Worm (Caenorhabditis elegans) whole organism, early embryonic: ENCODE results near the gene ttr-32.

Experiments
- B0310.2 ChIP-seq: sonication (generic microtip); optimal IDR thresholded peaks from 2 replicates; lab custom pipeline; 2016; ENCODE audit warnings: mild to moderate bottlenecking, missing genetic modification characterization, missing compliant biosample characterization
- F13C5.2 ChIP-seq: sonication (generic microtip); optimal IDR thresholded peaks from 2 replicates; lab custom pipeline; 2017; ENCODE audit warnings: mild to moderate bottlenecking, missing genetic modification characterization, inconsistent platforms, missing compliant biosample characterization
- aly-1 ChIP-seq: sonication (generic microtip); optimal IDR thresholded peaks from 2 replicates; lab custom pipeline; 2016; ENCODE audit warnings: missing genetic modification characterization, missing compliant biosample characterization
- ama-1 ChIP-seq: fragments of 150-350 bp; optimal IDR thresholded peaks from 2 replicates; lab custom pipeline; 2014
- ceh-13 ChIP-seq: fragments of 200-800 bp; sonication (Bioruptor generic); optimal IDR thresholded peaks from 2 replicates; lab custom pipeline; 2018; ENCODE audit warnings: mild to moderate bottlenecking, missing genetic modification characterization, missing compliant biosample characterization
- ceh-36 ChIP-seq: sonication (generic microtip); optimal IDR thresholded peaks from 2 replicates; lab custom pipeline; 2016; ENCODE audit warnings: missing genetic modification characterization, inconsistent platforms, missing compliant biosample characterization
- ets-7 ChIP-seq: sonication (generic microtip); optimal IDR thresholded peaks from 2 replicates; lab custom pipeline; 2016; ENCODE audit warnings: missing genotype, missing genetic modification characterization, missing compliant biosample characterization
- flt-1 ChIP-seq: fragments of 200-800 bp; sonication (Bioruptor generic); IDR thresholded peaks from 2 replicates; pipeline ENCODE4 v1.3.6; 2022; ENCODE audit warnings: missing genetic modification characterization, missing compliant biosample characterization
- hmbx-1 ChIP-seq: sonication (generic microtip); optimal IDR thresholded peaks from 2 replicates; lab custom pipeline; 2016; ENCODE audit warnings: mild to moderate bottlenecking, missing genetic modification characterization, missing compliant biosample characterization
- hmg-4 ChIP-seq: fragments of 200-800 bp; sonication (Bioruptor generic); optimal IDR thresholded peaks from 2 replicates; lab custom pipeline; 2018; ENCODE audit warnings: mild to moderate bottlenecking, missing genetic modification characterization, missing compliant biosample characterization
- hnd-1 ChIP-seq: sonication (generic microtip); optimal IDR thresholded peaks from 2 replicates; lab custom pipeline; 2016; ENCODE audit warnings: missing genetic modification characterization, missing compliant biosample characterization
- pes-1 ChIP-seq: fragments of 200-800 bp; sonication (Bioruptor generic); IDR thresholded peaks from 2 replicates; pipeline ENCODE4 v1.3.6; 2022; ENCODE audit warnings: missing genetic modification reagents, missing genetic modification characterization, missing compliant biosample characterization
- scrt-1 ChIP-seq: fragments of 200-800 bp; sonication (Bioruptor generic); IDR thresholded peaks from 2 replicates; pipeline ENCODE4 v1.3.6; 2022; ENCODE audit warnings: missing genetic modification characterization, missing compliant biosample characterization
- sea-1 ChIP-seq: fragments of 200-800 bp; sonication (Bioruptor generic); conservative IDR thresholded peaks from 2 replicates; pipeline ENCODE4 v1.3.6; 2022; ENCODE audit warnings: missing genetic modification characterization, missing compliant biosample characterization
- tbx-11 ChIP-seq: fragments of 200-800 bp; sonication (Bioruptor generic); IDR thresholded peaks from 2 replicates; pipeline ENCODE4 v1.3.6; 2022; ENCODE audit warnings: missing genetic modification characterization, missing compliant biosample characterization
- tbx-37 ChIP-seq: fragments of 200-800 bp; sonication (Bioruptor generic); conservative IDR thresholded peaks from 2 replicates; pipeline ENCODE4 v1.3.6; 2022; ENCODE audit warnings: missing genetic modification reagents, missing genetic modification characterization, missing compliant biosample characterization
- tra-4 ChIP-seq: sonication (generic microtip); optimal IDR thresholded peaks from 2 replicates; lab custom pipeline; 2017; ENCODE audit warnings: missing genetic modification characterization, missing compliant biosample characterization

The ttr-32 gene

ce11 chrIII:7531385-7531784, 34.8 kb upstream of the ttr-32 start:
- no peak for TF ChIP-seq tbx-37 (GFP tag; lab: Robert Waterston, UW)

- no peak for TF ChIP-seq tbx-37 (GFP tag; lab: Robert Waterston, UW)
- no peak for TF ChIP-seq hnd-1 (tag; lab: Kevin White, UChicago)
- no peak for TF ChIP-seq ceh-36 (tag; lab: Kevin White, UChicago)
- TF ChIP-seq hmbx-1 (tag; lab: Kevin White, UChicago) = no peak
- no peak for TF ChIP-seq tbx-11 (GFP tag; lab: Robert Waterston, UW)
- no peak for TF ChIP-seq hmg-4 (GFP tag; lab: Kevin White, UChicago)
Measured at ce11 chrIII:7533012-7533411, 33.2 kb upstream of the ttr-32 start.

- TF ChIP-seq flt-1 (GFP tag; lab: Robert Waterston, UW) (no peak), scrt-1 (GFP tag; lab: Robert Waterston, UW) (no peak), tra-4 (no peak), hnd-1 (tag; lab: Kevin White, UChicago) (no peak), aly-1 (tag; lab: Kevin White, UChicago) (no peak), hmbx-1 (tag; lab: Kevin White, UChicago) (no peak), sea-1 (GFP tag; lab: Robert Waterston, UW) (no peak), F13C5.2 (tag; lab: Kevin White, UChicago) (no peak), ets-7 (tag; lab: Kevin White, UChicago) (no peak), B0310.2 (tag; lab: Kevin White, UChicago) (no peak), ceh-36 (tag; lab: Kevin White, UChicago) (no peak), hmg-4 (GFP tag; lab: Kevin White, UChicago) (no peak), tbx-11 (GFP tag; lab: Robert Waterston, UW) (no peak), ama-1 (lab: Kevin White, UChicago) (no peak), tbx-37 (GFP tag; lab: Robert Waterston, UW) (no peak), ceh-13 (GFP tag; lab: Kevin White, UChicago) (no peak), pes-1 (GFP tag; lab: Robert Waterston, UW) (no peak)
Measured at ce11 chrIII:7534648-7535047, 31.6 kb upstream of the ttr-32 start.

DNA sequence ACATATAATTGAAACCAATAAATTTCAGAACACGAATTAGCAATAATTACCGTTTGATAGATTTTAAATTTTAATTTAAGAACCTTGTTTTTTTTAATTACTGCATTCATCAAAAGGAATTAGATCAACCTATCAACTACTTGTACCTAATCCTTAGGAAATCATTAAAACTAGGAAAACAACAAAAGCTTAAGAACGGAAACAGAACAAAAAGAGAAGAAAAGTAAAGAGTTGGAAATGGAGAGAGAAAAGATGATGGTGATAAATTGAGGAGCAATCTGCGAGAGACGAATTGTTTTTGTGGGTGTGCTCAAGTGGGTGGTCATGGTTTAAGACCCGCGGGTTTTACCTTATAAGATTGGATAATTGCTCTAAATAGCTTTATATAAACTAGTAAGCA, 30.9 kb upstream of the ttr-32 start:
- TF ChIP-seq ceh-36 (tag; lab: Kevin White, UChicago) (no peak), scrt-1 (GFP tag; lab: Robert Waterston, UW) (no peak), ama-1 (lab: Kevin White, UChicago) (no peak)

DNA sequence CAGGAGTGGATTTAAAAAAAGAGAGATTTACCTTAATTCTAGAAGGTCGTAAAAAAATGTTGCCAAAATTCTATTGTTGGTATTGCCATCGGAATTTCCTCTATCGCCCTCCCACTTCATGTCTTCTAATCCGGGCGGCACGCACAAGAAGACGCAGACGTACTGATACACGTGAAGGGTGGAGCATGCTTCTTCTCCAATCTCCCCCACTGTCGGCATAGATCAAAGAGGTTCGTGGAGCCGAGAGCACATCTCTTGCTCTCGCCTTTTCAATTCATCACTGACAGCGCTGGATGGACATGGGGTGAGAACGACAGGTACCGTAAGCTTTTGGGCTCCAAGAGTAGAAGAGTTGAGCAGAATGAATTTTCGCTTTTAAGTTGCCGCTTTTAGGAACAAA, 29.7 kb upstream of the ttr-32 start, which contains the start of gene lin-39:
lin-39 (minus strand) TSS at position 74 of the 400 bp plus-strand sequence.
- no peak for TF ChIP-seq hmg-4 (GFP tag; lab: Kevin White, UChicago)
- TF ChIP-seq aly-1 (tag; lab: Kevin White, UChicago) = no peak
- no peak for TF ChIP-seq flt-1 (GFP tag; lab: Robert Waterston, UW)
- no peak for TF ChIP-seq ceh-36 (tag; lab: Kevin White, UChicago)
- no peak for TF ChIP-seq scrt-1 (GFP tag; lab: Robert Waterston, UW)
- TF ChIP-seq hmbx-1 (tag; lab: Kevin White, UChicago) = no peak
- TF ChIP-seq tbx-37 (GFP tag; lab: Robert Waterston, UW) = no peak
- TF ChIP-seq ama-1 (lab: Kevin White, UChicago) = no peak
- TF ChIP-seq hnd-1 (tag; lab: Kevin White, UChicago) = no peak
- TF ChIP-seq F13C5.2 (tag; lab: Kevin White, UChicago) = no peak
- no peak for TF ChIP-seq sea-1 (GFP tag; lab: Robert Waterston, UW)
- no peak for TF ChIP-seq pes-1 (GFP tag; lab: Robert Waterston, UW)
- TF ChIP-seq tra-4 = no peak
- no peak for TF ChIP-seq ets-7 (tag; lab: Kevin White, UChicago)
- no peak for TF ChIP-seq B0310.2 (tag; lab: Kevin White, UChicago)
- TF ChIP-seq tbx-11 (GFP tag; lab: Robert Waterston, UW) = no peak
- no peak for TF ChIP-seq ceh-13 (GFP tag; lab: Kevin White, UChicago)

DNA sequence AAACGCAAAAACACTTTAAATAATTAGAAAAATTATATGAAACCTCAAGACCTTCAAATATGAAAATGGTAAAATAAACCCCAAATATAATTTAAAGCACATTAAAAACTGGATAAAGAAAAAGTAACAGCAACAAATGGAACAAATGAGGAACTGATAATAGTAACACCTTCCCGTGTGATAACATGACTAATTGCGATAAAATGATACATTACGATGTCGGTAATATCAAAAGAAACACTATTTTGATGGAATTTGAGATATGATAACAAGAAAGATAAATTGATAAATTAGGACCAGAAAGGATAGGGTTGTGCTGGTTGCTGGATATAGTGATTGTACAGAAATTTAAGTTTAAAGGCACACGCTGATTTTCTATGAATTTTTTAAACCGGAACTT, 24.2 kb upstream of the ttr-32 start:
- TF ChIP-seq scrt-1 (GFP tag; lab: Robert Waterston, UW) = no peak
- TF ChIP-seq hmbx-1 (tag; lab: Kevin White, UChicago) = no peak
- no peak for TF ChIP-seq sea-1 (GFP tag; lab: Robert Waterston, UW)
- no peak for TF ChIP-seq tra-4
- no peak for TF ChIP-seq ceh-36 (tag; lab: Kevin White, UChicago)
- TF ChIP-seq flt-1 (GFP tag; lab: Robert Waterston, UW) = no peak
- no peak for TF ChIP-seq ama-1 (lab: Kevin White, UChicago)
- no peak for TF ChIP-seq tbx-11 (GFP tag; lab: Robert Waterston, UW)
- no peak for TF ChIP-seq B0310.2 (tag; lab: Kevin White, UChicago)
- no peak for TF ChIP-seq aly-1 (tag; lab: Kevin White, UChicago)
- no peak for TF ChIP-seq hnd-1 (tag; lab: Kevin White, UChicago)
- no peak for TF ChIP-seq ets-7 (tag; lab: Kevin White, UChicago)
- TF ChIP-seq tbx-37 (GFP tag; lab: Robert Waterston, UW) = no peak
- no peak for TF ChIP-seq hmg-4 (GFP tag; lab: Kevin White, UChicago)
- TF ChIP-seq pes-1 (GFP tag; lab: Robert Waterston, UW) = no peak
- no peak for TF ChIP-seq ceh-13 (GFP tag; lab: Kevin White, UChicago)
- TF ChIP-seq F13C5.2 (tag; lab: Kevin White, UChicago) = no peak

DNA sequence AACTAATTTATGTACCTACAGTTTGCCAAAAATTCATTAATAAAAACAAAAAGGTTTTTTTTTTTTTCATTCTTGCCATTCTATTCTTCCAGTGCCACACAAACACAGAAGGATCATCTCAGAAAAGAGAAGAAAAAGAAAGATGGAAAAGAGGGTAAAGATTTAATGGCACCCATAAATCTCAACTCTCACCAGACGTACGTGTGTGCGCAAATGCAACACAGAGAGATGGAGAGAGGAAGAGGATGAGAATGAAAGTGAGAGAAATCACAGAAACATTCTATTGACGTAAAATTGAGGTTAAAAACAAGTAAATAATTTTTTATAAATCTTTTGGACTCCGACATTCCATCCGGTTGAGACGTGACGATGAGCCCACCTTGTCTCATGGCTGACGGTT, 22.0 kb upstream of the ttr-32 start:
- TF ChIP-seq ceh-13 (GFP tag; lab: Kevin White, UChicago) = no peak
- no peak for TF ChIP-seq flt-1 (GFP tag; lab: Robert Waterston, UW)
- TF ChIP-seq F13C5.2 (tag; lab: Kevin White, UChicago) = no peak
- TF ChIP-seq scrt-1 (GFP tag; lab: Robert Waterston, UW) = no peak
- no peak for TF ChIP-seq ets-7 (tag; lab: Kevin White, UChicago)
- no peak for TF ChIP-seq ceh-36 (tag; lab: Kevin White, UChicago)
- TF ChIP-seq ama-1 (lab: Kevin White, UChicago) = no peak
- no peak for TF ChIP-seq sea-1 (GFP tag; lab: Robert Waterston, UW)
- no peak for TF ChIP-seq tbx-11 (GFP tag; lab: Robert Waterston, UW)
- TF ChIP-seq tbx-37 (GFP tag; lab: Robert Waterston, UW) = no peak
- TF ChIP-seq aly-1 (tag; lab: Kevin White, UChicago) = no peak
- no peak for TF ChIP-seq pes-1 (GFP tag; lab: Robert Waterston, UW)
- TF ChIP-seq hmg-4 (GFP tag; lab: Kevin White, UChicago) = no peak
- TF ChIP-seq B0310.2 (tag; lab: Kevin White, UChicago) = no peak
- no peak for TF ChIP-seq hmbx-1 (tag; lab: Kevin White, UChicago)
- no peak for TF ChIP-seq tra-4
- TF ChIP-seq hnd-1 (tag; lab: Kevin White, UChicago) = no peak
